Worm (Caenorhabditis elegans): ENCODE measurements around the gene T23F11.2.

DNA sequence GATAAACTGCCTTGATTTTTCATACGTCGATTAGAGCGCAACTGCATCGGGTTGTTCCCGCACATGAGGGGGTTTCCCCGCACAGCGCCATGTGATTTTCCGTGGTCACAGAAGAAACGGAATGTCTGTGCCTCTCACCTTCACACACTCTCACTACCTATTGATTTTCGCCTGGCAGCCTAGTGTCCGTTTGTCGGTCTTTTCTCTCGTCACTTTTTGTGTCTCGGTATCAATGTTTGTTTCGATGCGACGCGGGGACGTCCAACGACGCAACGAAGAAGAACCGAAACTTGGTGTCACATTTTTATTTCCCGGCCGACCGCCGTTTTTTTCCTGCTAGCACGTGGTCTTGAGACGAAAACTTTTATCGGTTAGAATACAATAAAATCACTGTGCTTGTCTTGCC lies 5.9 kb downstream of the T23F11.2 start:
- TF ChIP-seq blmp-1 (tag; optimal IDR thresholded peaks at IDR 0.05; ENCODE audit: insufficient read depth), result peak; percentile 89
- no peak for TF ChIP-seq ceh-16 (tag; optimal IDR thresholded peaks at IDR 0.05)
- peak; percentile 13 for TF ChIP-seq nhr-12 (tag; optimal IDR thresholded peaks at IDR 0.05)
- TF ChIP-seq ama-1 (optimal IDR thresholded peaks at IDR 0.05), result no peak
- no peak for TF ChIP-seq nhr-237 (tag; optimal IDR thresholded peaks at IDR 0.05)
- TF ChIP-seq nhr-77 (tag; optimal IDR thresholded peaks at IDR 0.05), result no peak
- peak; percentile 98 for TF ChIP-seq F13H6.1 (tag; optimal IDR thresholded peaks at IDR 0.05)

Measured in whole organism, L2 larva.